Worm (Caenorhabditis elegans): ENCODE data around the gene srt-5.
"Not testable (repeated sequence)": the region's sequence is repeated elsewhere in the genome, so short reads cannot be mapped to it uniquely, and the experiment has no call there.

- TF ChIP-seq flt-1 (GFP tag; IDR thresholded peaks at IDR 0.05); ztf-23 (GFP tag; IDR thresholded peaks at IDR 0.05); ref-1 (GFP tag; conservative IDR thresholded peaks at IDR 0.05); T22C8.4 (GFP tag; IDR thresholded peaks at IDR 0.05); med-1 (GFP tag; optimal IDR thresholded peaks at IDR 0.05; ENCODE audit: insufficient read depth): not testable (repeated sequence)
Measured at ce11 chrV:3102049-3102448, 21.4 kb upstream of the srt-5 start, which contains the start of gene Y73C8C.4.
